Worm (Caenorhabditis elegans): ENCODE data around the gene cht-3.

cht-3 gene

DNA sequence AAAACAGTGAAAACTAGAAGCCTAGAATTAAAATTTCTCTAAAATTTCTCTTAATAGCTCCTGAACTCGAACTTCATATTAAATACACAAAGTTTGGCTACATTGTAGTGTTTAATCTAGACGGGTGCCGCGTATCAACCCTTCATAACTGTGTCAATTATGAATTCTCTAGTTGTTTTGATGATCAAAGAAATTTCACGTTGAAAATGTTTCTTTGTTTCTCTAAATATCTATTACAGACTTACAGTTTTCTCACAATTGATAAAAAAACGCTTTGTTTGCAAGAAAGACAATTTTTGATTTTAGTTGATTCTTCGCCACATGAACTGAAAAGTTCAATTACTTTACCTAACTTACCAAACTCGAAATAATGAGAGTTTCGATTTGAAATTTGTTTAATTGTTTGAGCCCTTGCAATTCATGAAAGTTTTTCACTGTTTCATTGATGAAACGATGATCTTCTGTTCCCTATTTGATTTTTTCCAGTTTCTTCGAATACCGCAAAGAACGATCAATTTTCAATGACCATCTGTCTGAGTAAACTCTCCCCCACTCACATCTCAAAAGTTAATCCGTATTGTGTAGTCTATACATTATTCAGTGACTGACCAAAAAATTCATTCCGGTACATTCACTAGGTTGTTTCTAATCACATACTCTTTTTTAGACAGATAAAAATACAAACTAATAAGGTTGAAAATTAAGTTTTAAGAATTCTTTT is 43.4 kb downstream of the cht-3 start (continued):
- TF ChIP-seq nhr-129 (tag; optimal IDR thresholded peaks at IDR 0.05), result peak; percentile 27
- no peak for TF ChIP-seq lin-13 (GFP tag; optimal IDR thresholded peaks at IDR 0.05)
- no peak for TF ChIP-seq nhr-12 (tag; optimal IDR thresholded peaks at IDR 0.05)
- no peak for TF ChIP-seq crh-2 (tag; optimal IDR thresholded peaks at IDR 0.05)
- TF ChIP-seq gmeb-1 (tag; optimal IDR thresholded peaks at IDR 0.05), result no peak
- TF ChIP-seq lin-39 (tag; optimal IDR thresholded peaks at IDR 0.05), result no peak
- no peak for TF ChIP-seq ZK546.5 (tag; optimal IDR thresholded peaks at IDR 0.05)
- peak; percentile 10 for TF ChIP-seq fos-1 (tag; optimal IDR thresholded peaks at IDR 0.05)
- TF ChIP-seq zag-1 (tag; optimal IDR thresholded peaks at IDR 0.05), result no peak
- TF ChIP-seq lsy-2 (tag; optimal IDR thresholded peaks at IDR 0.05), result peak in 1 of 2 experiments; percentile 43
- TF ChIP-seq mbf-1 (tag; optimal IDR thresholded peaks at IDR 0.05), result no peak
- no peak for TF ChIP-seq sem-4 (tag; optimal IDR thresholded peaks at IDR 0.05)

DNA sequence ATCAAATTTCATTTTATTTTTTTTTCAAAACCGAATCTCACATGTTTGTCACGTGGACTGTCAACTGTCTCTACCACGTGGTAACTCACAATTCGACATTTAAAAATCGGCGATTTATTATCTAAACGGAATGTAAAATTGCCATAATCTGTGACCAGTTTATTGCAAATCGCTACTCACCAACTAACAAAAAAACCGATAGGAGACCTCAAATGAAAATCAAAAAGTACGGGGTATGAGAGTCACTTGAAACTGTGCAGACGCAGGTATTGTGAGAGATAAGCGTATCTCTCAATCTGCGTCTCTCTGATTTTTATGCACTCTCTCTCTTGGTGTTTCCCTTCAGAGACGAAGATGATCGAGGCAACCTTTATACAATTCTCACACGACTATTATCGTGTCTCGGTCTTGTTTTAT is 44.3 kb downstream of the cht-3 start:
- no peak for TF ChIP-seq ceh-16 (tag; optimal IDR thresholded peaks at IDR 0.05)
- no peak for TF ChIP-seq skn-1 (tag; optimal IDR thresholded peaks at IDR 0.05)
- TF ChIP-seq ztf-11 (tag; optimal IDR thresholded peaks at IDR 0.05), result no peak
- peak; percentile 5 for TF ChIP-seq egl-27 (tag; optimal IDR thresholded peaks at IDR 0.05)
- no peak for TF ChIP-seq ceh-82 (tag; optimal IDR thresholded peaks at IDR 0.05)
- TF ChIP-seq nhr-12 (tag; optimal IDR thresholded peaks at IDR 0.05), result no peak
- no peak for TF ChIP-seq ztf-1 (GFP tag; conservative IDR thresholded peaks at IDR 0.05)
- peak; percentile 84 for TF ChIP-seq sma-3 (GFP tag; optimal IDR thresholded peaks at IDR 0.05)
- TF ChIP-seq sem-4 (tag; optimal IDR thresholded peaks at IDR 0.05), result peak; percentile 44
- TF ChIP-seq unc-62 (GFP tag; optimal IDR thresholded peaks at IDR 0.05), result no peak
- no peak for TF ChIP-seq zag-1 (tag; optimal IDR thresholded peaks at IDR 0.05)
- TF ChIP-seq nhr-21 (tag; optimal IDR thresholded peaks at IDR 0.05), result peak; percentile 67
- no peak for TF ChIP-seq mab-5 (tag; optimal IDR thresholded peaks at IDR 0.05)
- TF ChIP-seq unc-55 (GFP tag; optimal IDR thresholded peaks at IDR 0.05), result no peak
- no peak for TF ChIP-seq mbf-1 (tag; optimal IDR thresholded peaks at IDR 0.05)
- peak; percentile 88 for TF ChIP-seq nhr-25 (tag; optimal IDR thresholded peaks at IDR 0.05)
- peak; percentile 13 for TF ChIP-seq nhr-11 (tag; optimal IDR thresholded peaks at IDR 0.05)
- TF ChIP-seq ZK546.5 (tag; optimal IDR thresholded peaks at IDR 0.05), result no peak
- peak; percentile 73 for TF ChIP-seq nhr-6 (tag; optimal IDR thresholded peaks at IDR 0.05)
- peak; percentile 81 for TF ChIP-seq nhr-129 (tag; optimal IDR thresholded peaks at IDR 0.05)
- TF ChIP-seq F13H6.1 (tag; optimal IDR thresholded peaks at IDR 0.05), result peak; percentile 86
- peak; percentile 87 for TF ChIP-seq fos-1 (tag; optimal IDR thresholded peaks at IDR 0.05)
- peak; percentile 54 for TF ChIP-seq ztf-4 (tag; optimal IDR thresholded peaks at IDR 0.05)
- TF ChIP-seq nhr-10 (tag; optimal IDR thresholded peaks at IDR 0.05), result no peak
- no peak for TF ChIP-seq nhr-77 (tag; optimal IDR thresholded peaks at IDR 0.05)
- peak; percentile 28 for TF ChIP-seq ama-1 (optimal IDR thresholded peaks at IDR 0.05)
- peak; percentile 56 to 58 for TF ChIP-seq mdl-1 (tag; optimal IDR thresholded peaks at IDR 0.05)
- TF ChIP-seq alr-1 (tag; optimal IDR thresholded peaks at IDR 0.05), result no peak
- TF ChIP-seq unc-39 (tag; optimal IDR thresholded peaks at IDR 0.05), result no peak
- no peak for TF ChIP-seq peb-1 (tag; optimal IDR thresholded peaks at IDR 0.05)
- TF ChIP-seq lin-39 (tag; optimal IDR thresholded peaks at IDR 0.05), result no peak
- peak; percentile 87 for TF ChIP-seq sma-9 (GFP tag; optimal IDR thresholded peaks at IDR 0.05)
- no peak for TF ChIP-seq sma-9 (tag; optimal IDR thresholded peaks at IDR 0.05)
- no peak for TF ChIP-seq R02D3.7 (tag; optimal IDR thresholded peaks at IDR 0.05)
- peak; percentile 62 for TF ChIP-seq C34F6.9 (tag; optimal IDR thresholded peaks at IDR 0.05)
- TF ChIP-seq aly-2 (tag; optimal IDR thresholded peaks at IDR 0.05), result no peak
- TF ChIP-seq elt-3 (tag; optimal IDR thresholded peaks at IDR 0.05), result no peak
- TF ChIP-seq nhr-237 (tag; optimal IDR thresholded peaks at IDR 0.05), result no peak
- TF ChIP-seq lin-13 (GFP tag; optimal IDR thresholded peaks at IDR 0.05), result peak; percentile 29
- peak; percentile 86 for TF ChIP-seq crh-2 (tag; optimal IDR thresholded peaks at IDR 0.05)
- TF ChIP-seq blmp-1 (tag; optimal IDR thresholded peaks at IDR 0.05; ENCODE audit: insufficient read depth), result peak; percentile 59
- TF ChIP-seq lsy-2 (tag; optimal IDR thresholded peaks at IDR 0.05), result peak in 1 of 2 experiments; percentile 48
- no peak for TF ChIP-seq nhr-23 (tag; optimal IDR thresholded peaks at IDR 0.05)
- peak; percentile 78 for TF ChIP-seq gmeb-1 (tag; optimal IDR thresholded peaks at IDR 0.05)
- peak; percentile 24 for TF ChIP-seq Y55F3AM.14 (GFP tag; optimal IDR thresholded peaks at IDR 0.05)
- no peak for TF ChIP-seq dmd-4 (tag; optimal IDR thresholded peaks at IDR 0.05)
- no peak for TF ChIP-seq elt-1 (tag; optimal IDR thresholded peaks at IDR 0.05)
- TF ChIP-seq snpc-4 (tag; optimal IDR thresholded peaks at IDR 0.05), result no peak
- TF ChIP-seq lin-11 (tag; optimal IDR thresholded peaks at IDR 0.05), result no peak
